Worm (Caenorhabditis elegans) whole organism, early embryonic: Measurements from ENCODE around the gene fbxc-24.
"Not testable (repeated sequence)": the region's sequence is repeated elsewhere in the genome, so short reads cannot be mapped to it uniquely, and the experiment has no call there.

Source experiments
- B0310.2 ChIP-seq: sonication (generic microtip); optimal IDR thresholded peaks from 2 replicates; lab custom pipeline; 2016; ENCODE audit warnings: mild to moderate bottlenecking, missing genetic modification characterization, missing compliant biosample characterization
- F13C5.2 ChIP-seq: sonication (generic microtip); optimal IDR thresholded peaks from 2 replicates; lab custom pipeline; 2017; ENCODE audit warnings: mild to moderate bottlenecking, missing genetic modification characterization, inconsistent platforms, missing compliant biosample characterization
- aly-1 ChIP-seq: sonication (generic microtip); optimal IDR thresholded peaks from 2 replicates; lab custom pipeline; 2016; ENCODE audit warnings: missing genetic modification characterization, missing compliant biosample characterization
- ama-1 ChIP-seq: fragments of 150-350 bp; optimal IDR thresholded peaks from 2 replicates; lab custom pipeline; 2014
- ceh-13 ChIP-seq: fragments of 200-800 bp; sonication (Bioruptor generic); optimal IDR thresholded peaks from 2 replicates; lab custom pipeline; 2018; ENCODE audit warnings: mild to moderate bottlenecking, missing genetic modification characterization, missing compliant biosample characterization
- ceh-36 ChIP-seq: sonication (generic microtip); optimal IDR thresholded peaks from 2 replicates; lab custom pipeline; 2016; ENCODE audit warnings: missing genetic modification characterization, inconsistent platforms, missing compliant biosample characterization
- ets-7 ChIP-seq: sonication (generic microtip); optimal IDR thresholded peaks from 2 replicates; lab custom pipeline; 2016; ENCODE audit warnings: missing genotype, missing genetic modification characterization, missing compliant biosample characterization
- flt-1 ChIP-seq: fragments of 200-800 bp; sonication (Bioruptor generic); IDR thresholded peaks from 2 replicates; pipeline ENCODE4 v1.3.6; 2022; ENCODE audit warnings: missing genetic modification characterization, missing compliant biosample characterization
- hmbx-1 ChIP-seq: sonication (generic microtip); optimal IDR thresholded peaks from 2 replicates; lab custom pipeline; 2016; ENCODE audit warnings: mild to moderate bottlenecking, missing genetic modification characterization, missing compliant biosample characterization
- hmg-4 ChIP-seq: fragments of 200-800 bp; sonication (Bioruptor generic); optimal IDR thresholded peaks from 2 replicates; lab custom pipeline; 2018; ENCODE audit warnings: mild to moderate bottlenecking, missing genetic modification characterization, missing compliant biosample characterization
- hnd-1 ChIP-seq: sonication (generic microtip); optimal IDR thresholded peaks from 2 replicates; lab custom pipeline; 2016; ENCODE audit warnings: missing genetic modification characterization, missing compliant biosample characterization
- pes-1 ChIP-seq: fragments of 200-800 bp; sonication (Bioruptor generic); IDR thresholded peaks from 2 replicates; pipeline ENCODE4 v1.3.6; 2022; ENCODE audit warnings: missing genetic modification reagents, missing genetic modification characterization, missing compliant biosample characterization
- scrt-1 ChIP-seq: fragments of 200-800 bp; sonication (Bioruptor generic); IDR thresholded peaks from 2 replicates; pipeline ENCODE4 v1.3.6; 2022; ENCODE audit warnings: missing genetic modification characterization, missing compliant biosample characterization
- sea-1 ChIP-seq: fragments of 200-800 bp; sonication (Bioruptor generic); conservative IDR thresholded peaks from 2 replicates; pipeline ENCODE4 v1.3.6; 2022; ENCODE audit warnings: missing genetic modification characterization, missing compliant biosample characterization
- tbx-11 ChIP-seq: fragments of 200-800 bp; sonication (Bioruptor generic); IDR thresholded peaks from 2 replicates; pipeline ENCODE4 v1.3.6; 2022; ENCODE audit warnings: missing genetic modification characterization, missing compliant biosample characterization
- tbx-37 ChIP-seq: fragments of 200-800 bp; sonication (Bioruptor generic); conservative IDR thresholded peaks from 2 replicates; pipeline ENCODE4 v1.3.6; 2022; ENCODE audit warnings: missing genetic modification reagents, missing genetic modification characterization, missing compliant biosample characterization
- tra-4 ChIP-seq: sonication (generic microtip); optimal IDR thresholded peaks from 2 replicates; lab custom pipeline; 2017; ENCODE audit warnings: missing genetic modification characterization, missing compliant biosample characterization

Gene fbxc-24

DNA sequence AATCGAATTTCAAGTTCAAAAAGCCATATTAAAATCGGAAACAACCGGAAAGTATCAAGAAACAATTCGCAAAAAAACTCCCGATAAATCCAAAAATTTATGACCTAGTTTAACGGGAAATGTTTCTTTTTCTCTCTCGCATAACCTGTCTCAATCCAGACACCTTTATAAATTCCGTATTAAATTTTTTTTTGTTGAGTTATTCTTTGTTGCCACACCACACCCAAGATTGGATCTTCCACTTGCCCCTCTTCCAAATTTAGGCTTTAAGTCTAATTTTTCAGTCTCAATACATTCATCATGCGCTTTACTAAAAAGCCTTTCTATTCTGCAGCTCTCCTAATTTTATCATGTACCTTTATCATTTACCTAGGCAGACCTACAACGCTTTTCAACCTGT lies 29.1 kb upstream of the fbxc-24 start, which contains the start of gene R07C3.3:
R07C3.3 (plus strand) TSS at position 301 of the 400 bp plus-strand sequence.
- TF ChIP-seq sea-1 (GFP tag; lab: Robert Waterston, UW) (no peak), flt-1 (GFP tag; lab: Robert Waterston, UW) (no peak), scrt-1 (GFP tag; lab: Robert Waterston, UW) (no peak), tbx-11 (GFP tag; lab: Robert Waterston, UW) (no peak), pes-1 (GFP tag; lab: Robert Waterston, UW) (no peak), hmbx-1 (tag; lab: Kevin White, UChicago) (no peak), ets-7 (tag; lab: Kevin White, UChicago) (no peak), ceh-13 (no peak), hnd-1 (tag; lab: Kevin White, UChicago) (no peak)

DNA sequence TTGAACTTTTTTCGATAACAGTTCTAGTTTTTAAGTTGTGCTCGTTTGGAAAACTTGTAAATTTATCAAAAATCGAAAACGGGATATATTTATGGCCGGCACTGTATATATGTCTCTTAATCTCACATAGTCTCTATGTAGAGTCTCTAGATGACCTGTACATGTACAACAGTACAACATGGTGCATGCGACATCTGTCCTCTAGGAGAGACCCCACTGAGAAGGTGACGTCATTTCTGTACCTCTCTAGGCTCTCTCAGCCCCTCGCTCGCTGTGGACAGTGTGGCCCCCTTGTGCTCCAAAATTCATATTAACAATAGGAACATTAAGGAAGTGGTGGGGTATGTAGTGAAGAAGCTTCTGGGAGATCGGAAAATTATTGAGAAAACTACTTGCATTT lies 27.8 kb upstream of the fbxc-24 start:
- TF ChIP-seq pes-1 (GFP tag; lab: Robert Waterston, UW) (no peak; the same call in 1 of the 2 replicates), tra-4 (tag; lab: Kevin White, UChicago) (no peak), ama-1 (lab: Kevin White, UChicago) (no peak), sea-1 (GFP tag; lab: Robert Waterston, UW) (0 out of 2 replicates have a peak, but pooled peaks have one; percentile 22), scrt-1 (GFP tag; lab: Robert Waterston, UW) (no peak)

ce11 chrII:932718-933117 lies 23.3 kb upstream of the fbxc-24 start, which contains the start of gene acs-15:
Gene acs-15, plus strand, starts transcription at chrII:933018.
- TF ChIP-seq ama-1 (lab: Kevin White, UChicago) (no peak), ceh-13 (no peak), tbx-11 (GFP tag; lab: Robert Waterston, UW) (no peak), flt-1 (GFP tag; lab: Robert Waterston, UW) (no peak), ets-7 (tag; lab: Kevin White, UChicago) (no peak), F13C5.2 (tag; lab: Kevin White, UChicago) (no peak), ceh-36 (tag; lab: Kevin White, UChicago) (no peak), aly-1 (tag; lab: Kevin White, UChicago) (no peak), hnd-1 (tag; lab: Kevin White, UChicago) (no peak), tra-4 (tag; lab: Kevin White, UChicago) (no peak), B0310.2 (no peak), hmbx-1 (tag; lab: Kevin White, UChicago) (no peak), scrt-1 (GFP tag; lab: Robert Waterston, UW) (no peak), tbx-37 (no peak), sea-1 (GFP tag; lab: Robert Waterston, UW) (no peak), pes-1 (GFP tag; lab: Robert Waterston, UW) (no peak), hmg-4 (GFP tag; lab: Kevin White, UChicago) (no peak)

DNA sequence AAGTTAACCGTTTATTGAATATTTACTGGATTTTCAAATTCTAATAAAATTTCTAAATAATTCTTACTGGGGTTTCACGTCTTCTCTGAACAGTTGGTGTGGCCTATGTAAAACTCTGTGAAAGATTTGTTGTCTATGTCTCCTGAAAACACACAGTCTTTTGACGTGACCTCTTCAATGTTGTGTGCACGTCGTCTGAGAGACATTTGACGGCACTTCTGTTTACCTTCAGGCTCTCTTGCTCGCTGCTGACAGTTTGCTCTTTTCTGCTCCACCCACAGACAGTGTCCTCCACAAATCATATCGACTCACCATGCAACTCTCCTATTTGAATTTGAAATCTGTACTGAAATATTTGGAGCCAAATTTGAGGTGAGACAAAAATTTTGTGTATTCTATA lies 21.4 kb upstream of the fbxc-24 start, which contains the start of gene fbxc-34:
fbxc-34 (plus strand) TSS at position 301 of the 400 bp plus-strand sequence.
- not testable (repeated sequence) for TF ChIP-seq hnd-1, ets-7, hmbx-1 (tag; lab: Kevin White, UChicago)

DNA sequence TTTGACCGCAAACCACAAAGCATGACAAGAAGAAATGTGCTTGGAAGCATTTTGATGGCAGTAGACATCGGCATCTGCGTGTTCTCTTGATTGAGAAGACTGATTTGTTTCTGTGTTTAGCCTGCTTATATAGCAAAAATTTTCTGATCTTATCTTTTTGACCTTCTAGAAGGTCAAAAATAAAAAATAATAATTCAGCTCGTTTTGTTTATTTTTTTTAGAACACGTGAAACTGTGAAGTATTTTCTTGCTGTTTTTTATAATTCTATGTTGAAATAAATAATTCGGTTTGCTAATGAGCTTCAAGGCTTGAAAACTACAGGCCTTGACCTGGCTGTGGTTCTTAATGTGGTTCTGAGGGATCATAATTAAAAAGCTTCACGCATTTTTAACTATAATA lies 17.9 kb upstream of the fbxc-24 start, which contains the start of gene R07C3.13:
R07C3.13 (minus strand) TSS at position 101 of the 400 bp plus-strand sequence.
- TF ChIP-seq flt-1 (GFP tag; lab: Robert Waterston, UW) (no peak), tbx-11 (GFP tag; lab: Robert Waterston, UW) (no peak), aly-1 (tag; lab: Kevin White, UChicago) (no peak), ceh-36 (tag; lab: Kevin White, UChicago) (no peak), tra-4 (tag; lab: Kevin White, UChicago) (no peak), sea-1 (GFP tag; lab: Robert Waterston, UW) (no peak)

DNA sequence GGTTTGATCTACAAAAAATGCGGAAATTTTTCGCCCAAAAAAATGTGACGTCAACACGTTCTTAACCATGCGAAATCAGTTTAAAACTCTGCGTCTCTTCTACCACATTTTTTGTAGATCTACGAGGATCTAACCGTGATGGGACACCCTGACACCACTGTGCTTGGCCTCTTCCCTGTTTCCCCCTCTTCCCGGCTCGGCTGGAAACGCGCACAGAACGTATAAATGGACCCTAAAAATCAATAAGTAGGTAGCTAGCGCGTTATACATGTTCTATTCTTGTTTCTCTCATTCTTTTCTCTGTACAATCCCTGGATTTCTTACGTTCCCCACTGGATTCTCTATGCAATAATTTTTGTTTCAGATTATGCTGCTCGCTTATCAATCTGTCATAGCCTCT lies 14.1 kb upstream of the fbxc-24 start, which contains the start of gene fbxc-28:
fbxc-28 (plus strand) TSS at position 301 of the 400 bp plus-strand sequence.
- TF ChIP-seq ceh-36 (tag; lab: Kevin White, UChicago) (no peak), sea-1 (GFP tag; lab: Robert Waterston, UW) (no peak), hmbx-1 (tag; lab: Kevin White, UChicago) (no peak)

- TF ChIP-seq aly-1 (tag; lab: Kevin White, UChicago), result no peak
- TF ChIP-seq scrt-1 (GFP tag; lab: Robert Waterston, UW), result no peak
- no peak for TF ChIP-seq F13C5.2 (tag; lab: Kevin White, UChicago)
- no peak for TF ChIP-seq tbx-11 (GFP tag; lab: Robert Waterston, UW)
- TF ChIP-seq flt-1 (GFP tag; lab: Robert Waterston, UW), result no peak
- TF ChIP-seq ets-7 (tag; lab: Kevin White, UChicago), result no peak
- TF ChIP-seq sea-1 (GFP tag; lab: Robert Waterston, UW), result no peak
- no peak for TF ChIP-seq tra-4 (tag; lab: Kevin White, UChicago)
- no peak for TF ChIP-seq tbx-37
- TF ChIP-seq B0310.2, result no peak
- TF ChIP-seq hmg-4 (GFP tag; lab: Kevin White, UChicago), result no peak
- TF ChIP-seq hmbx-1 (tag; lab: Kevin White, UChicago), result no peak
- TF ChIP-seq ceh-36 (tag; lab: Kevin White, UChicago), result no peak
- TF ChIP-seq ceh-13, result no peak
- no peak for TF ChIP-seq ama-1 (lab: Kevin White, UChicago)
Measured at ce11 chrII:922778-923177, 13.3 kb upstream of the fbxc-24 start.

DNA sequence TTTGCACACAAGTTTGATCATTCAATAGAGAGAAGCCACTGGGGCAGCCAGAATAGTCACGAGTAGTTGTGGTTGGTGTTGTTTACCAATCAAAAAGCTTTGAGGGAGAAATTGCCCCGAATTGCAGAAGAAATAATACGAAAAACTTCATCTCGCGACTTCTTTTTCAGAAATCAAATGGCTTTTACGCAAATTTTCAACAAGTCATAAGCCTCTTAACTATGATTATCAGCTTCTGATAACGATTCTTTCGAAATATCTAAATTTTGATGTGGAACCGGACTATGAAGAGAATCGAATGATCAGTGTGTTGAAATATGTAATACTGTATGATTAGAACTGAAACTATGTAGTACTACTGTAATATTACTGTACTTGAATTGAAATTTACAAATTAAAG lies 10.9 kb upstream of the fbxc-24 start:
- TF ChIP-seq B0310.2 (no peak), ceh-13 (no peak), ets-7 (tag; lab: Kevin White, UChicago) (no peak), ceh-36 (tag; lab: Kevin White, UChicago) (no peak), scrt-1 (GFP tag; lab: Robert Waterston, UW) (no peak), tbx-11 (GFP tag; lab: Robert Waterston, UW) (no peak)
